Worm (Caenorhabditis elegans) whole organism, late embryonic: ENCODE results near the gene C18A3.3.

ENCODE experiments used
- K09A11.1 ChIP-seq: sonication (generic microtip); optimal IDR thresholded peaks from 2 replicates; lab custom pipeline; 2017; ENCODE audit warnings: antibody characterized with exemption, mild to moderate bottlenecking, missing genetic modification characterization, missing compliant biosample characterization; ENCODE audit not compliant: insufficient read depth
- fkh-10 ChIP-seq: fragments of 150-350 bp; optimal IDR thresholded peaks from 2 replicates; lab custom pipeline; 2014; ENCODE audit warnings: missing biosample characterization, missing genetic modification reagents, missing genetic modification characterization

ce11 chrII:5719848-5720247, 3.7 kb downstream of the C18A3.3 start, which contains the start of gene damt-1:
- TF ChIP-seq K09A11.1 = no peak
- no peak for TF ChIP-seq fkh-10 (GFP tag; lab: Kevin White, UChicago)
